Worm (Caenorhabditis elegans): ENCODE measurements around the gene acdh-12.

- no peak for TF ChIP-seq dao-5 (tag; optimal IDR thresholded peaks at IDR 0.05)
- no peak for TF ChIP-seq him-1 (tag; optimal IDR thresholded peaks at IDR 0.05)
Measured at ce11 chrII:7211280-7211679, 15.8 kb upstream of the acdh-12 start, which contains the start of gene E04F6.8.
